Fruit fly (Drosophila melanogaster) whole organism, embryonic: ENCODE data around the gene gish.

Source experiments
- ATbp ChIP-seq: fragments of 200-800 bp; sonication (Bioruptor generic); optimal IDR thresholded peaks from 2 replicates; lab custom pipeline; 2017; ENCODE audit warnings: missing biosample characterization, mild to moderate bottlenecking, missing genetic modification characterization, missing genetic modification reagents
- Bdp1 ChIP-seq: fragments of 200-800 bp; sonication (Bioruptor generic); optimal IDR thresholded peaks from 3 replicates; lab custom pipeline; 2016; ENCODE audit warnings: missing biosample characterization, missing genetic modification characterization
- CG1024 ChIP-seq: fragments of 200-800 bp; sonication (Bioruptor generic); IDR thresholded peaks from 2 replicates; pipeline ENCODE4 v1.3.6; 2022; ENCODE audit warnings: missing biosample characterization, missing genetic modification characterization
- CG10543 ChIP-seq: fragments of 200-800 bp; sonication (Bioruptor generic); optimal IDR thresholded peaks from 3 replicates; lab custom pipeline; 2017; ENCODE audit warnings: missing biosample characterization, mild to moderate bottlenecking, missing genetic modification characterization, moderate library complexity
- CG10979 ChIP-seq: fragments of 200-800 bp; sonication (Bioruptor generic); optimal IDR thresholded peaks from 2 replicates; lab custom pipeline; 2018; ENCODE audit warnings: missing biosample characterization, mild to moderate bottlenecking, missing genetic modification characterization, moderate library complexity
- CG11085 ChIP-seq: fragments of 200-800 bp; sonication (Bioruptor generic); IDR thresholded peaks from 2 replicates; pipeline ENCODE4 v1.3.6; 2022; ENCODE audit warnings: missing biosample characterization, missing genetic modification characterization
- CG11696 ChIP-seq: fragments of 200-800 bp; sonication (Bioruptor generic); IDR thresholded peaks from 2 replicates; pipeline ENCODE4 v1.3.6; 2022; ENCODE audit warnings: missing biosample characterization, missing genetic modification characterization
- CG12104 ChIP-seq: fragments of 200-800 bp; sonication (Bioruptor generic); optimal IDR thresholded peaks from 3 replicates; lab custom pipeline; 2016; ENCODE audit warnings: missing biosample characterization, missing genetic modification characterization
- CG12236 ChIP-seq: fragments of 200-800 bp; sonication (Bioruptor generic); optimal IDR thresholded peaks from 2 replicates; lab custom pipeline; 2016; ENCODE audit warnings: missing biosample characterization, missing genetic modification characterization
- CG13123 ChIP-seq: fragments of 200-800 bp; sonication (Bioruptor generic); optimal IDR thresholded peaks from 2 replicates; lab custom pipeline; 2016; ENCODE audit warnings: missing biosample characterization, missing genetic modification characterization
- CG14965 ChIP-seq: fragments of 200-800 bp; sonication (Bioruptor generic); optimal IDR thresholded peaks from 2 replicates; lab custom pipeline; 2016; ENCODE audit warnings: missing biosample characterization, missing genetic modification characterization, borderline replicate concordance
- CG15269 ChIP-seq: fragments of 200-800 bp; sonication (Bioruptor generic); optimal IDR thresholded peaks from 2 replicates; lab custom pipeline; 2018; ENCODE audit warnings: missing biosample characterization, mild to moderate bottlenecking, missing genetic modification characterization, moderate library complexity
- CG1603 ChIP-seq: fragments of 200-800 bp; sonication (Bioruptor generic); optimal IDR thresholded peaks from 2 replicates; lab custom pipeline; 2019; ENCODE audit warnings: missing biosample characterization, mild to moderate bottlenecking, missing genetic modification characterization, moderate library complexity
- CG17385 ChIP-seq: fragments of 200-800 bp; sonication (Bioruptor generic); optimal IDR thresholded peaks from 3 replicates; lab custom pipeline; 2018; ENCODE audit warnings: missing biosample characterization, mild to moderate bottlenecking, missing genetic modification characterization
- CG17802 ChIP-seq: fragments of 200-800 bp; sonication (Bioruptor generic); optimal IDR thresholded peaks from 2 replicates; lab custom pipeline; 2018; ENCODE audit warnings: missing biosample characterization, mild to moderate bottlenecking, missing genetic modification characterization, moderate library complexity
- CG2678 ChIP-seq: fragments of 200-800 bp; sonication (Bioruptor generic); optimal IDR thresholded peaks from 3 replicates; lab custom pipeline; 2019; ENCODE audit warnings: missing biosample characterization, mild to moderate bottlenecking, missing genetic modification characterization, moderate library complexity
- CG3726 ChIP-seq: fragments of 200-800 bp; sonication (Bioruptor generic); IDR thresholded peaks from 3 replicates; pipeline ENCODE4, ENCODE4 v1.3.6; 2022; ENCODE audit warnings: missing biosample characterization, missing genetic modification characterization
- CG43689 ChIP-seq: fragments of 200-800 bp; sonication (Bioruptor generic); IDR thresholded peaks from 2 replicates; pipeline ENCODE4 v1.3.6; 2022; ENCODE audit warnings: missing biosample characterization, missing genetic modification characterization
- CG4424 ChIP-seq: fragments of 200-800 bp; sonication (Bioruptor generic); optimal IDR thresholded peaks from 3 replicates; lab custom pipeline; 2016; ENCODE audit warnings: missing biosample characterization, missing genetic modification characterization
- CG5180 ChIP-seq: fragments of 200-800 bp; sonication (Bioruptor generic); optimal IDR thresholded peaks from 3 replicates; lab custom pipeline; 2017; ENCODE audit warnings: missing biosample characterization, missing genetic modification characterization, mild to moderate bottlenecking, moderate library complexity, missing genetic modification reagents
- CG8290 ChIP-seq, 3 experiments: fragments of 200-800 bp; sonication (Bioruptor generic); optimal IDR thresholded peaks; 2 replicates each; lab custom pipeline; 2016 to 2019; ENCODE audit warnings: missing biosample characterization in 3 of 3, missing genetic modification characterization in 3 of 3, mild to moderate bottlenecking in 2 of 3, moderate library complexity in 1 of 3
- CG8478 ChIP-seq: fragments of >200 bp; optimal IDR thresholded peaks from 2 replicates; lab custom pipeline; 2018
- CG9817 ChIP-seq: fragments of 200-800 bp; sonication (Bioruptor generic); optimal IDR thresholded peaks from 2 replicates; lab custom pipeline; 2018; ENCODE audit warnings: missing biosample characterization, mild to moderate bottlenecking, missing genetic modification characterization, moderate library complexity
- CkIIα-i1 ChIP-seq: fragments of 200-800 bp; sonication (Bioruptor generic); IDR thresholded peaks from 2 replicates; pipeline ENCODE4 v1.3.6; 2022; ENCODE audit warnings: missing biosample characterization, missing genetic modification characterization
- D19A ChIP-seq: fragments of 200-800 bp; optimal IDR thresholded peaks from 3 replicates; lab custom pipeline; 2019; ENCODE audit warnings: missing biosample characterization, mild to moderate bottlenecking, missing genetic modification characterization, moderate library complexity
- E2f1 ChIP-seq: fragments of 200-800 bp; sonication (Bioruptor generic); IDR thresholded peaks from 2 replicates; pipeline ENCODE4 v1.3.6; 2022; ENCODE audit warnings: missing biosample characterization, missing genetic modification characterization
- Ets65A ChIP-seq: fragments of 200-800 bp; sonication (Bioruptor generic); peaks from one replicate; lab custom pipeline; 2016; ENCODE audit warnings: missing biosample characterization, missing genetic modification characterization
- Hsf ChIP-seq: fragments of 200-800 bp; sonication (Bioruptor generic); optimal IDR thresholded peaks from 3 replicates; lab custom pipeline; 2016; ENCODE audit warnings: missing biosample characterization, missing genetic modification characterization
- Meics ChIP-seq: fragments of 200-800 bp; sonication (Bioruptor generic); optimal IDR thresholded peaks from 2 replicates; lab custom pipeline; 2017; ENCODE audit warnings: missing biosample characterization, mild to moderate bottlenecking, missing genetic modification characterization
- NFAT ChIP-seq: fragments of 200-800 bp; sonication (Bioruptor generic); IDR thresholded peaks from 2 replicates; pipeline ENCODE4 v1.3.6; 2022; ENCODE audit warnings: missing biosample characterization, missing genetic modification characterization
- Ravus ChIP-seq: fragments of 200-800 bp; sonication (Bioruptor generic); IDR thresholded peaks from 2 replicates; pipeline ENCODE4 v1.3.6; 2022; ENCODE audit warnings: missing biosample characterization, missing genetic modification characterization
- YL-1 ChIP-seq: fragments of 200-800 bp; sonication (Bioruptor generic); optimal IDR thresholded peaks from 3 replicates; lab custom pipeline; 2017; ENCODE audit warnings: missing biosample characterization, mild to moderate bottlenecking, missing genetic modification characterization
- ab ChIP-seq: fragments of 200-800 bp; sonication (Bioruptor generic); optimal IDR thresholded peaks from 2 replicates; lab custom pipeline; 2016; ENCODE audit warnings: missing biosample characterization, missing genetic modification characterization
- caup ChIP-seq: fragments of 200-800 bp; sonication (Bioruptor generic); optimal IDR thresholded peaks from 3 replicates; lab custom pipeline; 2017; ENCODE audit warnings: missing biosample characterization, mild to moderate bottlenecking, missing genetic modification characterization, moderate library complexity; ENCODE audit not compliant: severe bottlenecking
- cg ChIP-seq: fragments of 200-800 bp; sonication (Bioruptor generic); optimal IDR thresholded peaks from 3 replicates; lab custom pipeline; 2019; ENCODE audit warnings: missing biosample characterization, mild to moderate bottlenecking, missing genetic modification characterization, moderate library complexity
- ci ChIP-seq: fragments of 200-800 bp; sonication (Bioruptor generic); IDR thresholded peaks from 3 replicates; pipeline ENCODE4 v1.3.6; 2022; ENCODE audit warnings: missing biosample characterization, missing genetic modification characterization
- fd96Cb ChIP-seq: fragments of 200-800 bp; sonication (Bioruptor generic); optimal IDR thresholded peaks from 2 replicates; lab custom pipeline; 2018; ENCODE audit warnings: missing biosample characterization, mild to moderate bottlenecking, missing genetic modification characterization, moderate library complexity
- gcm ChIP-seq: fragments of 200-800 bp; sonication (Bioruptor generic); optimal IDR thresholded peaks from 2 replicates; lab custom pipeline; 2019; ENCODE audit warnings: missing biosample characterization, mild to moderate bottlenecking, missing genetic modification characterization, moderate library complexity
- gem ChIP-seq: fragments of 200-800 bp; sonication (Bioruptor generic); optimal IDR thresholded peaks from 2 replicates; lab custom pipeline; 2019; ENCODE audit warnings: missing biosample characterization, mild to moderate bottlenecking, missing genetic modification characterization, moderate library complexity
- ken ChIP-seq: fragments of 200-800 bp; sonication (Bioruptor generic); IDR thresholded peaks from 3 replicates; pipeline ENCODE4 v1.3.6; 2022; ENCODE audit warnings: missing biosample characterization, missing genetic modification characterization
- odd ChIP-seq: fragments of 200-800 bp; sonication (Bioruptor generic); optimal IDR thresholded peaks from 2 replicates; lab custom pipeline; 2017; ENCODE audit warnings: missing biosample characterization, mild to moderate bottlenecking, missing genetic modification characterization
- pita ChIP-seq: fragments of 200-800 bp; sonication (Bioruptor generic); optimal IDR thresholded peaks from 2 replicates; lab custom pipeline; 2017; ENCODE audit warnings: missing biosample characterization, mild to moderate bottlenecking, missing genetic modification characterization
- row ChIP-seq: fragments of 200-800 bp; sonication (Bioruptor generic); IDR thresholded peaks from 3 replicates; pipeline ENCODE4 v1.3.6; 2022; ENCODE audit warnings: missing biosample characterization, missing genetic modification characterization
- so ChIP-seq: fragments of 200-800 bp; sonication (Bioruptor generic); IDR thresholded peaks from 3 replicates; pipeline ENCODE4 v1.3.6; 2022; ENCODE audit warnings: missing biosample characterization, missing genetic modification characterization
- stwl ChIP-seq: fragments of 200-800 bp; sonication (Bioruptor generic); optimal IDR thresholded peaks from 3 replicates; lab custom pipeline; 2018; ENCODE audit warnings: missing biosample characterization, mild to moderate bottlenecking, missing genetic modification characterization, moderate library complexity
- sug ChIP-seq: fragments of 200-800 bp; optimal IDR thresholded peaks from 2 replicates; lab custom pipeline; 2019; ENCODE audit warnings: missing biosample characterization, mild to moderate bottlenecking, missing genetic modification characterization, moderate library complexity
- trh ChIP-seq: fragments of 200-800 bp; sonication (Bioruptor generic); optimal IDR thresholded peaks from 2 replicates; lab custom pipeline; 2016; ENCODE audit warnings: missing biosample characterization, missing genetic modification characterization
- vnd ChIP-seq: fragments of 200-800 bp; sonication (Bioruptor generic); IDR thresholded peaks from 3 replicates; pipeline ENCODE4 v1.3.6; 2022; ENCODE audit warnings: missing biosample characterization, missing genetic modification characterization; ENCODE audit not compliant: partially characterized antibody
- wor ChIP-seq: fragments of 200-800 bp; sonication (Bioruptor generic); IDR thresholded peaks from 2 replicates; pipeline ENCODE4 v1.3.6; 2022; ENCODE audit warnings: missing biosample characterization, missing genetic modification characterization
- zfh1 ChIP-seq: fragments of 200-800 bp; sonication (Bioruptor generic); IDR thresholded peaks from 3 replicates; pipeline ENCODE4 v1.3.6; 2022; ENCODE audit warnings: missing biosample characterization, missing genetic modification characterization

The gish gene

DNA sequence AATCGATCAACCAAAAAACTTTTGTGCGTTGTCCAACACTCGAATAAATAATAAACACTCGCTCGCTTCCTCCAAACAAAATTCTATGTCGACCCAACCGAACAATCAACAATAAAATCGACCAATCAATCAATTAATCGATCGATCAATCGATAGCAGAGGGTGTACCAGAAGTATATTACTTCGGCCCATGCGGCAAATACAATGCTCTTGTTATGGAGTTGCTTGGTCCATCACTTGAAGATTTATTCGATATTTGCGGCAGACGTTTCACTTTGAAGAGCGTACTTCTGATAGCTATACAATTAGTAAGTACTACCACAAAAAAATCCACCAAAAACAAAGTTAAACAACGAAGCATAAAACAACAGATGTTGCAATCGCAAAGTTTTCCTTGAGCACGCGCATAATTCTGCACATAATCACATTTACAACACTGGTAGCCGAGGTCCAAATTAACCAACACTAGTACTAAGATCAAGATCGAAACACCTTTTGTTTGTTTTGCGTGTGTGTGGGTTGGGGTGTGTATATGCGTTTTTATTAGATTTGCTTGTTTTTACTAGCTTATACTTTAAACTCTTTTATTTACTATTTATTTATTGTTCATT lies 23.4 kb downstream of the gish start:
- TF ChIP-seq fd96Cb (no peak), zfh1 (GFP tag; lab: Robert Waterston, UW) (no peak), CG1024 (no peak), wor (no peak), Ets65A (GFP tag; lab: Kevin White, UChicago) (peak; percentile 78), sug (tag; lab: Kevin White, UChicago) (no peak), trh (no peak), stwl (peak; percentile 81), CG9817 (tag; lab: Kevin White, UChicago) (no peak), ATbp (GFP tag; lab: Kevin White, UChicago) (no peak), D19A (no peak), CG8478 (lab: Kevin White, UChicago) (no peak), pita (no peak), CG3726 (no peak), odd (no peak), CG17385 (GFP tag; lab: Kevin White, UChicago) (no peak), Meics (no peak), CG4424 (GFP tag; lab: Kevin White, UChicago) (no peak), ken (no peak), CG2678 (tag; lab: Kevin White, UChicago) (no peak), CG8290 (GFP tag; optimal IDR thresholded peaks at IDR 0.05; lab: Kevin White, UChicago) (peak; percentile 53), CG8290 (tag; optimal IDR thresholded peaks at IDR 0.05; lab: Kevin White, UChicago) (peak in 1 of 2 experiments; percentile 58), NFAT (no peak)
- TF ChIP-seq, all 482 proteins: peak for 3

- no peak for TF ChIP-seq CG15269 (tag; lab: Kevin White, UChicago)
- TF ChIP-seq CG12104 (GFP tag; lab: Kevin White, UChicago): no peak
- no peak for TF ChIP-seq Hsf
- no peak for TF ChIP-seq CG14965
- no peak for TF ChIP-seq CG10979 (tag; lab: Kevin White, UChicago)
- TF ChIP-seq CG13123 (GFP tag; lab: Kevin White, UChicago): no peak
- no peak for TF ChIP-seq Bdp1 (GFP tag; lab: Kevin White, UChicago)
- TF ChIP-seq vnd (GFP tag; lab: Robert Waterston, UW): no peak
- TF ChIP-seq row (GFP tag; lab: Robert Waterston, UW): no peak; the same call in 2 of the 3 replicates
- no peak; the same call in 2 of the 3 replicates for TF ChIP-seq ci (GFP tag; lab: Robert Waterston, UW)
- TF ChIP-seq CG11696 (GFP tag; lab: Robert Waterston, UW): no peak
- TF ChIP-seq CG1603 (tag; lab: Kevin White, UChicago): peak; percentile 34
- TF ChIP-seq so (GFP tag; lab: Robert Waterston, UW): no peak
- no peak for TF ChIP-seq CG3726
- no peak for TF ChIP-seq CG43689 (GFP tag; lab: Robert Waterston, UW)
- no peak for TF ChIP-seq gem (tag; lab: Kevin White, UChicago)
- TF ChIP-seq CG12236 (GFP tag; lab: Kevin White, UChicago): no peak
- TF ChIP-seq caup (GFP tag; lab: Kevin White, UChicago): peak; percentile 16
- TF ChIP-seq E2f1 (GFP tag; lab: Robert Waterston, UW): no peak
- no peak for TF ChIP-seq ab (GFP tag; lab: Kevin White, UChicago)
- no peak for TF ChIP-seq CG5180 (GFP tag; lab: Kevin White, UChicago)
- TF ChIP-seq gcm (GFP tag; lab: Kevin White, UChicago): no peak
- TF ChIP-seq CG17802 (tag; lab: Kevin White, UChicago): no peak
- no peak for TF ChIP-seq Ravus
- no peak for TF ChIP-seq CkIIα-i1
- TF ChIP-seq cg (GFP tag; lab: Kevin White, UChicago): no peak
- TF ChIP-seq CG10543 (GFP tag; lab: Kevin White, UChicago): peak; percentile 48
- no peak for TF ChIP-seq YL-1
- TF ChIP-seq CG11085 (GFP tag; lab: Robert Waterston, UW): no peak
Observed at dm6 chr3R:16305185-16305989, 33.1 kb downstream of the gish start, which contains the start of gene Zip89B. TSS of gene Zip89B (plus strand) at chr3R:16305758.
